Worm (Caenorhabditis elegans): ENCODE data around the gene cyp-33C8.

cyp-33C8 gene

DNA sequence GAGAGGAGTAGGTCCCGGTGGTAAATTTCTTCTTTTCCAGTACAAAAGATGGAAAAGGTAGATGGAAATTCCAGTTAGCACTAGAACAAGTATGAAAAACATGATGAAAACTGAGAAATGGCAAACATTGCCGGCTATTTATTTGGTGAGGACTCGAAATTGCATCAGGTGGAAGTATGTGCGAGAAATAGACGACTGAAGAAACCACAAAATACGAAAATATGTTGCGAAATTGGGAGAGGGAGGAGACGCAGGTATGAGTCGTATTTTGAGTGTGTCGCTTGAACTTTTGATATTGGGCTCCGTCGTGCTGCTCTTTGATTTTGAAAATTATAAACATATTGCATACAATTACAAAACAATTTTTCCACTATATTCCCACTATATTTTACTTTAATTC lies at the start of gene cyp-33C8:
Gene cyp-33C8, minus strand, starts transcription at position 200 of the 400 bp plus-strand sequence.
- TF ChIP-seq him-1 (tag; optimal IDR thresholded peaks at IDR 0.05) (no peak), dao-5 (tag; optimal IDR thresholded peaks at IDR 0.05) (no peak), W03F9.2 (tag; optimal IDR thresholded peaks at IDR 0.05) (no peak)

DNA sequence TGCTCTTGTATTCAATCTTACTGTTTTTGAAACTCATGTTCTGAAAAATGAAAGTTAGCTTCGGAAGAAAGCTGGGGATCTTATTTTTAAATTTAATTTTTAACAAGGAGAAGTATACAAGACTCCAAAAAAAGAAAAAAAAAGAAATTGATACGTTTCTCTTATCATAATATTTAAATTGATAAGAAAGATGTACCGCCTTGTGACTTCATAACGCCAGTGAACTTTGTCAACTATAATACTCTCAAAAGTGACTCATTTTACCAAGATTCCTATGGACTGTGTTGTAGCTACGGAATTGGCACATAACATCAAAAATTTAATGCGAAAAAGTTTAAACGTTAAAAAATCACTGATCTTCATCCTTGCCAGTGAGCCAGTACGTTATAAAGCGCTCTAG lies 48.4 kb upstream of the cyp-33C8 start:
- TF ChIP-seq W03F9.2 (tag; optimal IDR thresholded peaks at IDR 0.05) (no peak), him-1 (tag; optimal IDR thresholded peaks at IDR 0.05) (no peak), dao-5 (tag; optimal IDR thresholded peaks at IDR 0.05) (no peak)

DNA sequence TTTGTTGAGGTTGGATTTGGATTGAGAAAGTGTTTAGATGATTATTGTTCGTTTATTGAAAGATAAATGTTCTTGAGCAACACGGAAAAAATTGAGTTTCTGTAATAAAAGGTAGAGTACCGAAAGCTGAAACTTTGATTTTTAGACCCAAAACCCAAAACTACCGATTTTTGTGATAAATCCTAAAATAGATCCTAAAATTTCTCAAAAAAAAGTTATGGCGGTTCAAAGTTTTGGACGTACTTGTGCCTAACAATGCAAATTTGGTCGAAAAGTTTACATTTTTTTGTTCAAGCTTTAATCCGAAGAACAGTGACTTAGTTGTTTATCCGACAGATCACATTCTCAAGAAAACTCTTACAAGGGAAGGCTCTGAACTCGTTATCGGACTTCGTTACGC lies 43.9 kb upstream of the cyp-33C8 start, which contains the start of gene nhr-185:
Gene nhr-185, minus strand, starts transcription at position 101 of the 400 bp plus-strand sequence.
- TF ChIP-seq W03F9.2 (tag; optimal IDR thresholded peaks at IDR 0.05) (no peak), him-1 (tag; optimal IDR thresholded peaks at IDR 0.05) (no peak), dao-5 (tag; optimal IDR thresholded peaks at IDR 0.05) (no peak)

ce11 chrV:3843926-3844325 lies 40.6 kb upstream of the cyp-33C8 start, which contains the start of gene ugt-32:
Gene ugt-32 (minus strand): TSS chrV:3844007.
- TF ChIP-seq dao-5 (tag; optimal IDR thresholded peaks at IDR 0.05) (no peak), W03F9.2 (tag; optimal IDR thresholded peaks at IDR 0.05) (no peak), him-1 (tag; optimal IDR thresholded peaks at IDR 0.05) (no peak)

DNA sequence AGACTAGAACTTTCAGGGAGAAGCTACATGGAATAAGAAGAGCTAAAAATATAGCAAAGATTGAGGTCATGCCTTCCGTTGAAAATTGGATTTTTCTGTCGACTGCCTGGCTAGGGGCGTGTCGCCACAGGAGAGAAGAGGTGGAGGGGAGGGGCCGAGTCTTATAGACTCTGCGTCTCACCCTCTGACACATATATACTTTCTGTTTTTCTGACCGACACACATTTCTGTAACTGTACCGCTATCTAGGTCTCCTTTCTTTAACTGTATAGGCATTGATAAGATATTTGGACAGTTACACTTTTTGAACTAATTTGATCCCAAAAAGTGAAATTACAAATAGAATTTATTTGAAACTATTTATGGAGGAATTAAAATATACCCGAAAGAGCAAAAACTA lies 38.1 kb upstream of the cyp-33C8 start:
- no peak for TF ChIP-seq him-1 (tag; optimal IDR thresholded peaks at IDR 0.05)
- TF ChIP-seq W03F9.2 (tag; optimal IDR thresholded peaks at IDR 0.05): no peak
- no peak for TF ChIP-seq dao-5 (tag; optimal IDR thresholded peaks at IDR 0.05)

DNA sequence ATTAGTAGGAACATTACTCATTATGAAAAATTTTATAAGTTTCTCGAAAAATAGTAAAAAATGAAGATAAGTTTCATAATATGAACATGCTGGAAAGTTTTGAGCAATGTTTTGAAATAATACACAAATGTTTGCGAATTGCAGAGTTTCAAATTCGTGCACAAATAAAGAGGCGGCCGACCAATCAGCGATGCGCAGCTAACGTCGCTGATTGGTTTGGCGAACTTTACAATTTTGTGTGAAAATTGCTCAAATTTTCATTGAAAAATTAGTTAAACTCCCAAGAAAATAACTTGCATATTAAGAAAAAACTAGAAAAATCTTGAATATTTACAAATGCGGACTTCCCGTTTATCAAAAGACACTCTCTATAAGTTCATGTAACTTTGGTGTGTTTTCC lies 29.3 kb upstream of the cyp-33C8 start:
- no peak for TF ChIP-seq him-1 (tag; optimal IDR thresholded peaks at IDR 0.05)
- TF ChIP-seq W03F9.2 (tag; optimal IDR thresholded peaks at IDR 0.05): no peak
- TF ChIP-seq dao-5 (tag; optimal IDR thresholded peaks at IDR 0.05): no peak

DNA sequence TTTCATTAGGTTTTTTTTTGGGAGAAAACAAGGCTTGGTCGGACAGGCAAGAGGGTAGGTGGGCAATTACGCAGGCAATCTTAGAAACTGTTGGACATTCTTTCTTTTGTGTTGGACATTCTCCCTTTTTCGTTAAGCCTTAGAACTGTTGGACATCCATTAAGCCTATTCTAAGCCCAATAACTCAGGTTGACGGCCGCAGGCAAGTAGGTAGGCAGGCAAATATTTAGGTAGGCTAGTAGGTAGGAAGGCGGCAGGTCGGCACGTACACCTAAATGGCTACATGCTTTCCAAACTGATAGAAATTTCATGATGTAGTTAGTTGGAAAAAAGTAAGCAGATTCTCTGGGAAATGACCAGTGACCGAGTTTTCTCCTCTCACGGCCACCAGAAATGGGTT lies 28.8 kb upstream of the cyp-33C8 start:
- TF ChIP-seq dao-5 (tag; optimal IDR thresholded peaks at IDR 0.05) (no peak), him-1 (tag; optimal IDR thresholded peaks at IDR 0.05) (no peak), W03F9.2 (tag; optimal IDR thresholded peaks at IDR 0.05) (no peak)

- TF ChIP-seq dao-5 (tag; optimal IDR thresholded peaks at IDR 0.05) (no peak), W03F9.2 (tag; optimal IDR thresholded peaks at IDR 0.05) (no peak), him-1 (tag; optimal IDR thresholded peaks at IDR 0.05) (no peak)
Measured at ce11 chrV:3831616-3832015, 28.3 kb upstream of the cyp-33C8 start, which contains the start of gene H10D18.5. Gene H10D18.5 (minus strand): TSS chrV:3831716.

DNA sequence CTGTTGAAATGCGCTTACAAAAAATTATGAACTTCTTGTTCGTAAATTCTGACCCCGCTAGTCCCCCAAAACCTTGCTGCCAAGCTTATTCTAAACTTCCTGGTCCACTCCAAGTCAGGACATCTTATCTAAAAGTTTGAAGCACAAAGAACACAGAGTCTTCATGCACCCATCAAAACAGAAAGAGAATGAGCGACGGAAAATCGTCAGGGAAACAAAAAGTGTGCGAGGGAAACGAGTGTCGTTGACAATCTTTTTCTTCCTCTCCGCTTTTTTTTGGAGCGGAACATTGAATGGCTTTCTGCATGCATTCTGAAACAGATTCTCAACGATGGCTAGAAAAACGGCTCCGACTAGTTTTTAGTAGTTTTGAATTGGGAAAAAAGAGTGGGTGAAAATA lies 21.8 kb upstream of the cyp-33C8 start:
- TF ChIP-seq dao-5 (tag; optimal IDR thresholded peaks at IDR 0.05): no peak
- no peak for TF ChIP-seq W03F9.2 (tag; optimal IDR thresholded peaks at IDR 0.05)
- TF ChIP-seq him-1 (tag; optimal IDR thresholded peaks at IDR 0.05): no peak

DNA sequence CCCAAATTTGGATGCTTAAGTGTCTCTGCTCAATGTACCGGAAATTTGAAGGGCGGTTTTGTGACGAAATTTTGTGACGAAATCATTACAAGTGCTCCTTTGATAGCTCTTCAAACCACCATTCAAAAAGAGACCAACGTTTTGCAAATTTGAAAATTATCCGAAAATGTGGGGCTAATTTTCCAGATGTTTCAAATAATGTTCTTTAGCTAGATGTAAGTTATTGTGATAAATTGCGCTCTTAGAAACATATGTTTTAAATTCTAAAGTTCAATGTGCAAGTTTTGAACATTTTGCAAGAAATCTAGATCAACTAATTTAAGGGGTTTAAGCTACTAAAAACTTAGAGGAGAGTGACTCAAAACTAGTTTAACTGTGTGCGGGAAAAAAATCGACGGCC lies 17.5 kb upstream of the cyp-33C8 start:
- TF ChIP-seq him-1 (tag; optimal IDR thresholded peaks at IDR 0.05): no peak
- TF ChIP-seq dao-5 (tag; optimal IDR thresholded peaks at IDR 0.05): no peak
- TF ChIP-seq W03F9.2 (tag; optimal IDR thresholded peaks at IDR 0.05): no peak

ce11 chrV:3814938-3815337 lies 11.6 kb upstream of the cyp-33C8 start, which contains the start of gene H10D18.1:
Gene H10D18.1 (plus strand): TSS chrV:3815214.
- TF ChIP-seq him-1 (tag; optimal IDR thresholded peaks at IDR 0.05) (peak; percentile 10), dao-5 (tag; optimal IDR thresholded peaks at IDR 0.05) (no peak)

DNA sequence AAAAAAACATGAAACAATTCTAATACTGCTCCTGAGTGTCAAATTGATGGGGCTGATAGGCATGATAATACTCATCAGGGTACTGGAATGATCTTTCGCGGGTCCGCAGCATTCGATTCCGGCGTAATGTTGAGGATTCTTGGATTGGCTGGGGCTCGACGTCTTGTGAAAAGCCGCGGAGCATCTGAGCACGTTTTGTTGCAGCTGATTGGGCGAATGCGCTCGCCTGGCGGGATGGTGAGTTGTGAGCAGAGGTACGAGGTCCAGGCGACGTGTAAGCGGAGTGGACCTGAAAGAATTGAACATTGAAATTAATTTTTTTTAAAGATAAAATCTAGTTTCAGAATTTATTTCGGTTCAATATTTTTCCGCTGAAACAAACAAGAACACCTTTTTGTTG lies 10.7 kb upstream of the cyp-33C8 start:
- TF ChIP-seq W03F9.2 (tag; optimal IDR thresholded peaks at IDR 0.05) (no peak), him-1 (tag; optimal IDR thresholded peaks at IDR 0.05) (no peak), dao-5 (tag; optimal IDR thresholded peaks at IDR 0.05) (no peak)

DNA sequence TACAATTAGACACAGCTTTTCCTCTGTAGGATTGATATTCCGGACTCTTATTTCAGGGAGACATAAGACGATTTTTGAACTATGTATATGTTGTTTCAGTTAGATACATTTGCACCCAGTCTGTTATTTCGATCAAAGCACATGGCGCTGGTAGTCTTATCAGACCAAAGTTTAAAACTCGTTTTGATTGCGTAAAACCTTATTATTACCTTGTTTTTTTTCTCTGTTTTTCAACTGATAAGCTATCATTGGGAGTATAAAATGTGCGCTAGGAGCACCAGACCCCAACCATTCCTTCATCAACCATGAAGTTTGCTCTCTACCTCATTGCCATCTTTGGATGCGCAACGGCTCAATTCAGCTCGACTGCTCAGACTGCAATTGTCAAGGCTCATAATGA lies 8.9 kb upstream of the cyp-33C8 start, which contains the start of gene scl-12:
Gene scl-12, plus strand, starts transcription at position 301 of the 400 bp plus-strand sequence.
- TF ChIP-seq dao-5 (tag; optimal IDR thresholded peaks at IDR 0.05) (no peak), W03F9.2 (tag; optimal IDR thresholded peaks at IDR 0.05) (no peak), him-1 (tag; optimal IDR thresholded peaks at IDR 0.05) (no peak)

DNA sequence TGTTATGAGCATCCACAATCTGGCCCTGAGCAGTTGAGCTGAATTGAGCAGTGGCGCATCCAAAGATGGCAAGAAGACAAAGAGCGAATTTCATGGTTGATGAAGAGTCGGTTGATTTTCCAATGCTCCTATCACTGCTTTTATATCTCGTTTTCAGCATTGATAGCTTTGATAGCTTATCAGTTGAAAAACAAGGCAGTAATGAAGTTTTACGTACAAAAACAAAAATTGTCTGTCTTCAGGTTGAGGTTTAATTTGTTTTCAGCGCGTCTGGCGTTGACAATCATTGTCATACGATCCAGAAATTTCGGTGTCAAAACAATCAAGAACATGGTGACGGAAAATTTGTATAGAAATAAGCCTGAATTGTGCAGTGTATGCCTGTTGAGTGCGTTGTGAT lies 8.2 kb upstream of the cyp-33C8 start, which contains the start of gene scl-13:
Gene scl-13, minus strand, starts transcription at position 101 of the 400 bp plus-strand sequence.
- no peak for TF ChIP-seq him-1 (tag; optimal IDR thresholded peaks at IDR 0.05)
- no peak for TF ChIP-seq dao-5 (tag; optimal IDR thresholded peaks at IDR 0.05)
- no peak for TF ChIP-seq W03F9.2 (tag; optimal IDR thresholded peaks at IDR 0.05)

DNA sequence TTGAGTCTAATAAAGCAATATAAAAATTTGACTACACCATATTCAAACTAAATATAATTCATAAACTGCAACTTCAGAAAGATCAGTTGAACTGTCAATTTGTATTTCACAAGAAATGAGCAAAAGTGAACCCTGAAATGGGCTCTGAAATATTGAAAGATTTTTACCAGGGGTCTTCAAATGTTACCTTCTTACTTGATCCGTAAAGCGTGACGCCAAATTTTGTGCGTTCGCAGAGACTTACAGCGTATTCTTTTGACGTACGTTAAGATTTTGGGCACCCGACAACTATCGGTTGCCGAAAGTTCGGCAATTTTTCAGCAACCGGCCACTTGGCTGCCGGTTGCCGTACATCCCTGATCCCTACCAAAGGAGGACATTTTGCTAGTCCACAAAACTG lies 6.7 kb upstream of the cyp-33C8 start:
- TF ChIP-seq dao-5 (tag; optimal IDR thresholded peaks at IDR 0.05) (no peak), him-1 (tag; optimal IDR thresholded peaks at IDR 0.05) (no peak), W03F9.2 (tag; optimal IDR thresholded peaks at IDR 0.05) (no peak)
